Worm (Caenorhabditis elegans) whole organism, L4/young adult: ENCODE measurements around the gene idpb-4.

Experiments
- W03F9.2 ChIP-seq: fragments of 150-350 bp; optimal IDR thresholded peaks from 2 replicates; lab custom pipeline; 2014; ENCODE audit warnings: missing biosample characterization, missing genetic modification characterization
- dao-5 ChIP-seq: sonication (generic microtip); optimal IDR thresholded peaks from 2 replicates; lab custom pipeline; 2016; ENCODE audit warnings: missing genotype, missing genetic modification characterization, moderate library complexity, missing compliant biosample characterization
- him-1 ChIP-seq: sonication (generic microtip); optimal IDR thresholded peaks from 2 replicates; lab custom pipeline; 2016; ENCODE audit warnings: missing genotype, missing genetic modification reagents, missing genetic modification characterization, missing compliant biosample characterization

The idpb-4 gene

DNA sequence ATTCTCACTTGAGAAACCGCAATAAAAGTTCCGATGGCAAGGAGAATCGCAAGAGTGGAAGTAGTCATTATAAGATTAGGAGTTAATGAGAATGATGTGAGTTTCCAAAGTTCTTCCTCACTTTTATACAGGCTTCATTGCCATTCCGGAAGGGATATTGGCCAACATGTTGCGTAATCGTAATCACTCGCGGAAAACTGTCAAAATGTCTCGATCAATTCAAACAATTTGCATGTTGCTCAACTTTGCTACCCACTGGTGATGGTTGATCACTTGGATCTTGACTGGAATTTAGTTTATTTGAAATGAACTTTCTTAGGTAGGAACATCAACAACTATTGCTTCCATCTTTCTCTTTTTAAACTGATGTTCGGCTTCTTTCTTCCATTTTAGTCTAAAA is at the start of gene idpb-4:
idpb-4 (minus strand) TSS at position 101 of the 400 bp plus-strand sequence.
- TF ChIP-seq him-1 (tag; lab: Kevin White, UChicago), result no peak
- no peak for TF ChIP-seq W03F9.2 (tag; lab: Kevin White, UChicago)
- no peak for TF ChIP-seq dao-5 (tag; lab: Kevin White, UChicago)

- TF ChIP-seq dao-5 (tag; lab: Kevin White, UChicago) (no peak), him-1 (tag; lab: Kevin White, UChicago) (no peak), W03F9.2 (tag; lab: Kevin White, UChicago) (no peak)
Measured at ce11 chrII:8785875-8786274, 48.5 kb upstream of the idpb-4 start.

- TF ChIP-seq him-1 (tag; lab: Kevin White, UChicago) (peak; percentile 56), W03F9.2 (tag; lab: Kevin White, UChicago) (no peak)
Measured at ce11 chrII:8784235-8784928, 47.0 kb upstream of the idpb-4 start.

- TF ChIP-seq dao-5 (tag; lab: Kevin White, UChicago) (no peak), W03F9.2 (tag; lab: Kevin White, UChicago) (no peak), him-1 (tag; lab: Kevin White, UChicago) (no peak)
Measured at ce11 chrII:8783451-8783967, 46.2 kb upstream of the idpb-4 start, which contains the start of gene sgn-1. Gene sgn-1 (minus strand): TSS chrII:8783670.

ce11 chrII:8776504-8776903 is 39.1 kb upstream of the idpb-4 start:
- TF ChIP-seq dao-5 (tag; lab: Kevin White, UChicago) (no peak), W03F9.2 (tag; lab: Kevin White, UChicago) (no peak)

ce11 chrII:8770675-8771074 is 33.3 kb upstream of the idpb-4 start, which contains the start of gene let-19:
Gene let-19 (plus strand): TSS chrII:8770975.
- TF ChIP-seq him-1 (tag; lab: Kevin White, UChicago), result no peak
- TF ChIP-seq W03F9.2 (tag; lab: Kevin White, UChicago), result no peak
- TF ChIP-seq dao-5 (tag; lab: Kevin White, UChicago), result no peak

- TF ChIP-seq him-1 (tag; lab: Kevin White, UChicago) (no peak), W03F9.2 (tag; lab: Kevin White, UChicago) (no peak), dao-5 (tag; lab: Kevin White, UChicago) (no peak)
Measured at ce11 chrII:8769375-8769774, 32.0 kb upstream of the idpb-4 start.

- TF ChIP-seq him-1 (tag; lab: Kevin White, UChicago) (no peak), dao-5 (tag; lab: Kevin White, UChicago) (no peak), W03F9.2 (tag; lab: Kevin White, UChicago) (no peak)
Measured at ce11 chrII:8766897-8767296, 29.5 kb upstream of the idpb-4 start, which contains the start of gene pah-1. Gene pah-1 (minus strand): TSS chrII:8766997.

ce11 chrII:8766475-8766874 is 29.1 kb upstream of the idpb-4 start, which contains the start of the genes nsph-1.1 and K08F8.15:
Gene nsph-1.1 (plus strand): TSS chrII:8766775.
Gene K08F8.15 (plus strand): TSS chrII:8766809.
- TF ChIP-seq him-1 (tag; lab: Kevin White, UChicago), result no peak

- TF ChIP-seq dao-5 (tag; lab: Kevin White, UChicago) (no peak), him-1 (tag; lab: Kevin White, UChicago) (no peak), W03F9.2 (tag; lab: Kevin White, UChicago) (no peak)
Measured at ce11 chrII:8765131-8765530, 27.8 kb upstream of the idpb-4 start.

DNA sequence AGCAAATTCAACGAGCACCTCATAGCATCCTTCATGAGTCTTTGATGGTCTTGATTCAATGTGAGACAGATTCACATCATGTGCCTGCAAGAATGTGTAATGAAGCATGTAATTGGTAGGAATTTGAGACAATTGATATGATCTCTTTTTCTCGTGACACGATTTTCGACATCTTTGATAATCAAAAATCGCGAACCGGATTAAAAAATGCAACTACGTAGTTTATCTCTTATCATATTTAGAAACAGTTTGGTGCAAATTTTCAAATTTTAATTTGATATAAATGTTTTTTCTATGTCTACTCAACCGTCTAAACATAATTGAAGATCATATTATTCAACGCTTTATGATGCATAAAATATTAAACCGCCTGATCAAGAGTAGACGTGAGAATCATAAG is 27.0 kb upstream of the idpb-4 start:
- TF ChIP-seq W03F9.2 (tag; lab: Kevin White, UChicago) (no peak), dao-5 (tag; lab: Kevin White, UChicago) (no peak), him-1 (tag; lab: Kevin White, UChicago) (no peak)

ce11 chrII:8763367-8763766 is 26.0 kb upstream of the idpb-4 start:
- TF ChIP-seq him-1 (tag; lab: Kevin White, UChicago), result no peak

- TF ChIP-seq him-1 (tag; lab: Kevin White, UChicago), result no peak
- no peak for TF ChIP-seq dao-5 (tag; lab: Kevin White, UChicago)
- no peak for TF ChIP-seq W03F9.2 (tag; lab: Kevin White, UChicago)
Measured at ce11 chrII:8761739-8762138, 24.4 kb upstream of the idpb-4 start.

ce11 chrII:8759493-8759892 is 22.1 kb upstream of the idpb-4 start, which contains the start of gene fut-1:
Gene fut-1 (minus strand): TSS chrII:8759593.
- no peak for TF ChIP-seq him-1 (tag; lab: Kevin White, UChicago)
- TF ChIP-seq W03F9.2 (tag; lab: Kevin White, UChicago), result no peak
- no peak for TF ChIP-seq dao-5 (tag; lab: Kevin White, UChicago)
